Worm (Caenorhabditis elegans): ENCODE results near the gene Y50D4A.5.
A peak's percentile ranks its signal among the peaks of the same experiment; 100 is the strongest.

The Y50D4A.5 gene

DNA sequence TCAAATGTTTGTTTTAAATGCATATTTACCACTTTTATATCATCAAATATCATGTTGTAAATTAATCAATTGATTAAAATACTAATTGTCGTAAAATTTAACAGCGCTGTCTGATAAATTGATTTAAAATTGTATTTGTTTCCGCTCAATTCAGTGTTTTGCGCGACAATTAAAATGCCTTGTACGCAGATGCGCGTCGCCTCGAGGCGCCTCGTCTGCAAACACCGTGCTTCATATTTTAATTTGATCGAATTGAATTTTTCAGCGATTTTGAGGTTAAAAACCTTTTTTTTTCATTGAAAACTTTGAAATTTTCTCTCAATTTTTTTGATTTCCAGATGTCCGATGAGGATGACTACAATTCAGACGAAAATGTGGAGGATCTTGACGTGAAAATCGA is at the start of gene Y50D4A.5:
Y50D4A.5 (plus strand) TSS at position 337 of the 400 bp plus-strand sequence.
- TF ChIP-seq dmd-6 (GFP tag; IDR thresholded peaks at IDR 0.05) = no peak
- TF ChIP-seq nhr-28 (tag; optimal IDR thresholded peaks at IDR 0.05) = no peak
- peak; percentile 50; the same call in 1 of the 2 replicates for TF ChIP-seq hmg-1.1 (GFP tag; IDR thresholded peaks at IDR 0.05)
- peak; percentile 31 for TF ChIP-seq dpl-1 (GFP tag; optimal IDR thresholded peaks at IDR 0.05)
- TF ChIP-seq Y5F2A.4 (GFP tag; optimal IDR thresholded peaks at IDR 0.05) = no peak
- TF ChIP-seq spr-3 (GFP tag; optimal IDR thresholded peaks at IDR 0.05) = no peak
- TF ChIP-seq ceh-28 (tag; optimal IDR thresholded peaks at IDR 0.05) = no peak
- no peak for TF ChIP-seq lim-7 (GFP tag; IDR thresholded peaks at IDR 0.05)
- peak; percentile 37 for TF ChIP-seq mes-2 (tag; optimal IDR thresholded peaks at IDR 0.05; ENCODE audit: poor library complexity, severe bottlenecking)
- no peak for TF ChIP-seq lin-29 (GFP tag; IDR thresholded peaks at IDR 0.05)
- no peak for TF ChIP-seq ceh-62 (tag; optimal IDR thresholded peaks at IDR 0.05)
- peak; percentile 69 for TF ChIP-seq lin-38 (GFP tag; IDR thresholded peaks at IDR 0.05)
- no peak for TF ChIP-seq ceh-44 (GFP tag; IDR thresholded peaks at IDR 0.05)
- no peak for TF ChIP-seq nhr-41 (GFP tag; IDR thresholded peaks at IDR 0.05)
- no peak for TF ChIP-seq F37D6.2 (tag; optimal IDR thresholded peaks at IDR 0.05)
- no peak for TF ChIP-seq ama-1 (optimal IDR thresholded peaks at IDR 0.05)
- TF ChIP-seq rbr-2 (tag; optimal IDR thresholded peaks at IDR 0.05) = no peak

DNA sequence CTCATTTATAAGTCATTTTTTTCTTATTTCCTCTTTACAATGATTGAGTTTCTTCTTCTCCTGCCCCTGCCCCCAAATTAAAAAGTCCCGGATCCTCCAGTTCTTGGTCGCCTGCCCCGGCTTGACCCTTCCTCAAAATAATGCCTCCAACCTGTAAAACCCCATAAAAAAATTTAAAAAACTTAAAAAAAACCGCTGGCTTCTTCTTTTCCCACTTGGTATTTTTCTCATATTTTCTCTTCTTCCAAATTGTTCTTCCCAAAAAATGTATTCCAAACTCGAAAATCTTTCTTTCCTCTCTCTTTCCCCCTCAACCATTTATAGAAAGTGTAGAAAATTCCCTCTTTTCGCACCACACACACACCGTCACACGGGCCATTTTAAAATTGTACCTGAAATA is 49.7 kb upstream of the Y50D4A.5 start:
- TF ChIP-seq pha-4 (GFP tag; IDR thresholded peaks at IDR 0.05) = 0 out of 2 replicates have a peak, but pooled peaks have one; percentile 11
- no peak for TF ChIP-seq pha-4 (tag; optimal IDR thresholded peaks at IDR 0.05)
- no peak for TF ChIP-seq F37D6.2 (tag; optimal IDR thresholded peaks at IDR 0.05)
- TF ChIP-seq nhr-25 (tag; optimal IDR thresholded peaks at IDR 0.05; ENCODE audit: borderline replicate concordance, insufficient read depth) = no peak
- TF ChIP-seq nhr-77 (tag; optimal IDR thresholded peaks at IDR 0.05) = peak; percentile 2
- 0 out of 2 replicates have a peak, but pooled peaks have one; percentile 7 for TF ChIP-seq ctbp-1 (GFP tag; IDR thresholded peaks at IDR 0.05)
- TF ChIP-seq aha-1 (tag) = peak; percentile 85
- 0 out of 2 replicates have a peak, but pooled peaks have one; percentile 10 for TF ChIP-seq tra-1 (GFP tag; IDR thresholded peaks at IDR 0.05)
- peak; percentile 87 for TF ChIP-seq ama-1 (optimal IDR thresholded peaks at IDR 0.05)

DNA sequence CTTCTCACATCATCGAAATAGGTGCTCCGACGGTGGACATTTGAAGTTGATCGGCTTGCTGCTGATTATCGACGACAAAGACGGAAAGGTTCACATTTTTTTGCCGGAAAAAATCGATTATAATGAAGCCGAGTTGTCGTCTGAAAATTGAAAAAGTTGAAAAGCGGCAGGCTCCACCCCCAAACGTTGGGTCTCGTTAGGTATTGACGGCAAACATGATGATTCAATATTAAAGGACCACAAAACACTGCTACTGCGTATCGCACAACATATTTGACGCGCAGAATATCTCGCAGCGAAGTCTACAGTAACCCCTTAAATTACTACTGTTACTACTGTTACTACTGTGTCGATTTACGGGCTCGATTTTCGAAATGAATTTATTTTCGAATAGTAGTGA is 48.9 kb upstream of the Y50D4A.5 start:
- TF ChIP-seq egl-43 (GFP tag; IDR thresholded peaks at IDR 0.05) (peak; percentile 70), dmd-6 (GFP tag; IDR thresholded peaks at IDR 0.05) (no peak), mxl-3 (GFP tag; optimal IDR thresholded peaks at IDR 0.05) (no peak), mes-2 (tag; optimal IDR thresholded peaks at IDR 0.05; ENCODE audit: poor library complexity, severe bottlenecking) (peak; percentile 63), cey-2 (tag; optimal IDR thresholded peaks at IDR 0.05; ENCODE audit: borderline replicate concordance, insufficient read depth) (no peak), aly-2 (tag; optimal IDR thresholded peaks at IDR 0.05) (no peak), zip-11 (GFP tag; IDR thresholded peaks at IDR 0.05) (no peak), unc-39 (tag; optimal IDR thresholded peaks at IDR 0.05) (no peak), zag-1 (tag; optimal IDR thresholded peaks at IDR 0.05) (no peak), hmg-1.1 (GFP tag; IDR thresholded peaks at IDR 0.05) (0 out of 2 replicates have a peak, but pooled peaks have one; percentile 26), unc-62 (GFP tag; optimal IDR thresholded peaks at IDR 0.05 in 1 of 2) (no peak), unc-62 (tag; optimal IDR thresholded peaks at IDR 0.05) (no peak), sdz-12 (GFP tag; optimal IDR thresholded peaks at IDR 0.05) (no peak), nhr-102 (tag; optimal IDR thresholded peaks at IDR 0.05) (peak; percentile 79), spr-1 (tag; optimal IDR thresholded peaks at IDR 0.05) (no peak), nhr-6 (tag; optimal IDR thresholded peaks at IDR 0.05) (no peak), lsy-2 (tag; optimal IDR thresholded peaks at IDR 0.05) (peak in 1 of 2 experiments; percentile 47), nhr-25 (tag; optimal IDR thresholded peaks at IDR 0.05; ENCODE audit: borderline replicate concordance, insufficient read depth) (no peak), aha-1 (tag) (peak; percentile 95), F44E2.7 (GFP tag; IDR thresholded peaks at IDR 0.05) (0 out of 2 replicates have a peak, but pooled peaks have one; percentile 39), ceh-20 (GFP tag; IDR thresholded peaks at IDR 0.05) (no peak), zfp-3 (GFP tag; conservative IDR thresholded peaks at IDR 0.05) (no peak), lir-3 (tag; optimal IDR thresholded peaks at IDR 0.05) (no peak), nhr-41 (GFP tag; IDR thresholded peaks at IDR 0.05) (no peak; the same call in 1 of the 2 replicates), lin-39 (tag; optimal IDR thresholded peaks at IDR 0.05) (no peak), nhr-76 (tag; optimal IDR thresholded peaks at IDR 0.05) (no peak), daf-8 (GFP tag; IDR thresholded peaks at IDR 0.05) (no peak), madf-9 (GFP tag; conservative IDR thresholded peaks at IDR 0.05) (no peak), snpc-4 (tag; optimal IDR thresholded peaks at IDR 0.05) (no peak), nhr-48 (tag; optimal IDR thresholded peaks at IDR 0.05) (no peak), zip-2 (tag; optimal IDR thresholded peaks at IDR 0.05) (no peak)

Data from whole organism, L4 larva.